Worm (Caenorhabditis elegans) whole organism, L1 larva: ENCODE measurements around the gene str-90.

Experiments
- alr-1 ChIP-seq: fragments of 200-800 bp; sonication (Bioruptor generic); optimal IDR thresholded peaks from 2 replicates; lab custom pipeline; 2018; ENCODE audit warnings: borderline replicate concordance, mild to moderate bottlenecking, missing genetic modification characterization, missing compliant biosample characterization
- ama-1 ChIP-seq: fragments of 150-350 bp; optimal IDR thresholded peaks from 2 replicates; lab custom pipeline; 2014
- ceh-8 ChIP-seq: fragments of 200-800 bp; sonication (Bioruptor generic); optimal IDR thresholded peaks from 2 replicates; lab custom pipeline; 2018; ENCODE audit warnings: mild to moderate bottlenecking, missing genetic modification characterization, moderate library complexity, missing compliant biosample characterization
- lin-13 ChIP-seq: fragments of 150-350 bp; optimal IDR thresholded peaks from 2 replicates; lab custom pipeline; 2014; ENCODE audit warnings: missing biosample characterization, missing genetic modification reagents, missing genetic modification characterization
- nhr-19 ChIP-seq: fragments of 200-800 bp; sonication (Bioruptor generic); conservative IDR thresholded peaks from 2 replicates; pipeline ENCODE4 v1.3.6; 2022; ENCODE audit warnings: missing genetic modification characterization, missing compliant biosample characterization
- nhr-76 ChIP-seq: sonication (generic microtip); optimal IDR thresholded peaks from 2 replicates; lab custom pipeline; 2017; ENCODE audit warnings: missing biosample characterization, missing genetic modification characterization
- pqm-1 ChIP-seq: sonication (generic microtip); optimal IDR thresholded peaks from 3 replicates; lab custom pipeline; 2017; ENCODE audit warnings: missing biosample characterization, missing genetic modification characterization
- snpc-4 ChIP-seq: fragments of 150-350 bp; optimal IDR thresholded peaks from 2 replicates; lab custom pipeline; 2014; ENCODE audit warnings: missing biosample characterization, missing genetic modification characterization
- sup-37 ChIP-seq: fragments of 200-800 bp; sonication (Bioruptor generic); optimal IDR thresholded peaks from 2 replicates; lab custom pipeline; 2018; ENCODE audit warnings: mild to moderate bottlenecking, missing genetic modification characterization, missing compliant biosample characterization
- ztf-4 ChIP-seq: fragments of 150-350 bp; optimal IDR thresholded peaks from 2 replicates; lab custom pipeline; 2014; ENCODE audit warnings: missing biosample characterization, missing genetic modification characterization

- TF ChIP-seq lin-13 (GFP tag; lab: Kevin White, UChicago) (no peak), ztf-4 (tag; lab: Kevin White, UChicago) (no peak), ama-1 (no peak), nhr-76 (tag; lab: Kevin White, UChicago) (no peak), alr-1 (tag; lab: Kevin White, UChicago) (no peak), sup-37 (GFP tag; lab: Kevin White, UChicago) (no peak), ceh-8 (no peak), pqm-1 (tag; lab: Kevin White, UChicago) (no peak), snpc-4 (tag; lab: Kevin White, UChicago) (no peak), nhr-19 (GFP tag; lab: Robert Waterston, UW) (no peak)
Measured at ce11 chrV:8104473-8104872, 1.4 kb downstream of the str-90 start, which contains the start of gene srlf-16.
